Worm (Caenorhabditis elegans) whole organism, L4 larva: Measurements from ENCODE around the gene nhr-252.

Experiments
- F49E8.2 ChIP-seq: sonication (generic microtip); optimal IDR thresholded peaks from 2 replicates; lab custom pipeline; 2016; ENCODE audit warnings: missing compliant biosample characterization, mild to moderate bottlenecking, missing genetic modification characterization, borderline replicate concordance
- daf-12 ChIP-seq: fragments of 150-350 bp; optimal IDR thresholded peaks from 2 replicates; lab custom pipeline; 2014; ENCODE audit warnings: missing biosample characterization, missing genetic modification reagents, missing genetic modification characterization
- rbr-2 ChIP-seq: sonication (generic microtip); optimal IDR thresholded peaks from 2 replicates; lab custom pipeline; 2016; ENCODE audit warnings: missing genotype, missing genetic modification characterization, missing compliant biosample characterization

ce11 chrV:443193-443592 lies 38.8 kb downstream of the nhr-252 start, which contains the start of gene srh-33:
- no peak for TF ChIP-seq rbr-2
- no peak for TF ChIP-seq F49E8.2 (tag; lab: Kevin White, UChicago)
- TF ChIP-seq daf-12 (tag; lab: Kevin White, UChicago): no peak
